Worm (Caenorhabditis elegans): ENCODE data around the gene Y73C8C.8.

Y73C8C.8 gene

DNA sequence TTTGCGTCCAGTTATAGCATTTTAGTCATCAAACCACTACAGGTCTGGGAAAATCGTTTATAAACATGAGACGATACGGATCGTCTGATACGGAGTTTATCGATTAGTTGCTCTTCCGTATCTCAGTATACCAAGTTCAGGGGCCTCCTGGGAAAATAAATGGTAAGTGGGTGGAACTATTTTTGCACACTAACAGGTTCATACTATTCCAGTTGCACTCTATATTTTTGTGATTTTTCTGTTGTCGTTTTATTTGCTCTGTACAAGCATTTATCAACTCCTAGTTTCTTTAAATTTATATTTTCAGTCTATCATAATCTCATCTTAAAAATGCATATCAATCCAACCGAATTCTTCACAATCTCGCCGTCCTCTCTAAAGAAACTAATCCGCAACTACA is 1.3 kb upstream of the Y73C8C.8 start, which contains the start of gene Y73C8C.3:
Y73C8C.3 (plus strand) TSS at position 301 of the 400 bp plus-strand sequence.
- TF ChIP-seq hmg-1.1 (GFP tag; IDR thresholded peaks at IDR 0.05) = no peak
- no peak for TF ChIP-seq zfp-2 (tag; optimal IDR thresholded peaks at IDR 0.05)
- no peak for TF ChIP-seq ZK546.5 (tag; optimal IDR thresholded peaks at IDR 0.05)
- no peak for TF ChIP-seq dmd-6 (GFP tag; IDR thresholded peaks at IDR 0.05)
- TF ChIP-seq arid-1 (GFP tag; conservative IDR thresholded peaks at IDR 0.05) = no peak
- no peak for TF ChIP-seq nhr-11 (tag; optimal IDR thresholded peaks at IDR 0.05)
- TF ChIP-seq egl-43 (GFP tag; IDR thresholded peaks at IDR 0.05) = no peak
- no peak for TF ChIP-seq zfp-3 (GFP tag; conservative IDR thresholded peaks at IDR 0.05)
- no peak for TF ChIP-seq madf-5 (GFP tag; IDR thresholded peaks at IDR 0.05)
- no peak for TF ChIP-seq attf-4 (tag; optimal IDR thresholded peaks at IDR 0.05)
- no peak for TF ChIP-seq pqm-1 (tag; optimal IDR thresholded peaks at IDR 0.05)

DNA sequence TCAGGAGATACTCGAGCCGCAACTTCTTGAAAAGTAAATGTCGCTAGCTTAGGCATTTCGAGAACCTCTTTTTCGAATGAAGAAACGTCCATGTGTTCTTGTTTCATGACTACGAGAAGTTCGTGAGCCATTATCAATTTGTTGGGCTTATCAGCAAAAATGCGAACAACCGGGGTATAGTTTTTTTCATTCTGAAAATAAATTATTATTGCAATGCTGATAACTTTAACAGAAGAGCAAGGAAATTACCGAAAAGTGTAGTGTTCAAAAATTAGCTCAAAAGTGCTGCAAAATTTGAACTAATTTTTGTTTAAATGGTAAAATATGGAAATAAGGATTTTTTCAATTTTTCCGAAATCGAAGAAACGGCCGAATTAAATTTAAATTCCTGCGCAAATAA is 1.5 kb downstream of the Y73C8C.8 start:
- TF ChIP-seq aly-2 (tag; optimal IDR thresholded peaks at IDR 0.05) (no peak), snpc-1.2 (GFP tag; IDR thresholded peaks at IDR 0.05) (no peak), madf-5 (GFP tag; IDR thresholded peaks at IDR 0.05) (no peak), mdt-29 (GFP tag; IDR thresholded peaks at IDR 0.05) (no peak), zfp-3 (GFP tag; conservative IDR thresholded peaks at IDR 0.05) (no peak), lir-3 (tag; optimal IDR thresholded peaks at IDR 0.05) (no peak), ztf-11 (tag; optimal IDR thresholded peaks at IDR 0.05) (no peak), lin-39 (tag; optimal IDR thresholded peaks at IDR 0.05) (no peak), hlh-11 (tag; optimal IDR thresholded peaks at IDR 0.05) (no peak), mxl-2 (GFP tag; conservative IDR thresholded peaks at IDR 0.05) (no peak), tag-97 (GFP tag; IDR thresholded peaks at IDR 0.05) (no peak), ceh-32 (tag; optimal IDR thresholded peaks at IDR 0.05; ENCODE audit: poor library complexity) (no peak), spr-3 (GFP tag; optimal IDR thresholded peaks at IDR 0.05) (no peak), lin-29 (GFP tag; IDR thresholded peaks at IDR 0.05) (no peak), nhr-11 (tag; optimal IDR thresholded peaks at IDR 0.05) (no peak), Y48G9A.11 (GFP tag; IDR thresholded peaks at IDR 0.05) (no peak), pqm-1 (tag; optimal IDR thresholded peaks at IDR 0.05) (peak; percentile 66), dpl-1 (GFP tag; optimal IDR thresholded peaks at IDR 0.05) (no peak), nhr-28 (tag; optimal IDR thresholded peaks at IDR 0.05) (peak; percentile 85), lin-15B (tag; optimal IDR thresholded peaks at IDR 0.05) (no peak), F37D6.2 (tag; optimal IDR thresholded peaks at IDR 0.05) (no peak), Y5F2A.4 (GFP tag; optimal IDR thresholded peaks at IDR 0.05) (no peak), unc-62 (GFP tag; optimal IDR thresholded peaks at IDR 0.05 in 1 of 2) (peak in 1 of 2 experiments; percentile 53), unc-62 (tag; optimal IDR thresholded peaks at IDR 0.05) (no peak), fkh-10 (GFP tag; optimal IDR thresholded peaks at IDR 0.05) (no peak), zfp-2 (tag; optimal IDR thresholded peaks at IDR 0.05) (no peak)

DNA sequence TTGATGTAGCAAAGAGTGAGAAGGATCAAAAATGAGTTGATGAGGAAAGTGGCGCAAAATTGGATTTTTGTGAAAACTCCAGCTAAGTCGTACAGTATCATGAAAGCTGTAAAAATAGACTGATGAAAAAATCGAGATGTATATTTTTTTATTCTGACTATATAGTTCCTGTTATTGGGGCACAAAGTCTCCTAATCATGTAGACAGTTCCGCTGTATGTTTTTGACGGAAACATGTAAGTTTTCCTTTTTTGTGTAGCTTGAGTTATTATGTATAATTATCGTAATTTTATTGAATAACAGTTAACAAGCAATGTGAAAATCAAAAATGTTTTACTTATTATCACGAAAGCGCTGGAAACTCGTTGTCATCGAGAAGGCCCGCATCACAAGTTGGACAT is 6.2 kb downstream of the Y73C8C.8 start, which contains the start of gene str-68:
str-68 (minus strand) TSS at position 101 of the 400 bp plus-strand sequence.
- TF ChIP-seq attf-4 (tag; optimal IDR thresholded peaks at IDR 0.05) (no peak), nhr-111 (GFP tag; optimal IDR thresholded peaks at IDR 0.05) (no peak), ctbp-1 (GFP tag; IDR thresholded peaks at IDR 0.05) (no peak), ztf-11 (tag; optimal IDR thresholded peaks at IDR 0.05) (no peak), nhr-41 (GFP tag; IDR thresholded peaks at IDR 0.05) (no peak), Y48G9A.11 (GFP tag; IDR thresholded peaks at IDR 0.05) (no peak), ceh-62 (tag; optimal IDR thresholded peaks at IDR 0.05) (no peak), ceh-32 (tag; optimal IDR thresholded peaks at IDR 0.05; ENCODE audit: poor library complexity) (no peak), gei-8 (GFP tag; optimal IDR thresholded peaks at IDR 0.05) (no peak)

DNA sequence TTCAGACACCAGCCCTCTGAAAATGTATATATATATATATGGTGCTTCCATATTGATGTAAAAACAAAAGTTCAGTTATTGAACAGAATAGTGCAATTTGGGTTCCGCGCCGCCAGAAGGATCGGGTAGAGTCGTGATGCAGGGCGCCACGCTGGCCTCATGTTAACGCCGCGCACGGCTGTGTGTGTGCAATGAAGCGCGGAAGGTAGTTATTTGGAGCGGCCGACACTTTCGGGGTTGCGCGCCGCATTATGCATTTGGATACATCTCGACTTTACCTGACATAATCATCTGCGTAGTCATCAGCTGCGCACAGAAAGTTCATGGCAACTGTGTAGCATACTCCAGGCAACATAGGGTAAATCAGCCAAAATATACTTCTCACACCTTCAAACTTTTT is 6.9 kb downstream of the Y73C8C.8 start:
- TF ChIP-seq nhr-25 (tag; optimal IDR thresholded peaks at IDR 0.05; ENCODE audit: borderline replicate concordance, insufficient read depth) = no peak
